Worm (Caenorhabditis elegans) whole organism, L2 larva: ENCODE results near the gene F23F12.13.

ENCODE experiments used
- R02D3.7 ChIP-seq: fragments of 150-350 bp; optimal IDR thresholded peaks from 2 replicates; lab custom pipeline; 2014; ENCODE audit warnings: missing biosample characterization, missing genetic modification characterization
- ZK546.5 ChIP-seq: sonication (generic microtip); optimal IDR thresholded peaks from 2 replicates; lab custom pipeline; 2017; ENCODE audit warnings: missing biosample characterization, missing genetic modification characterization
- alr-1 ChIP-seq: fragments of 150-350 bp; optimal IDR thresholded peaks from 2 replicates; lab custom pipeline; 2014; ENCODE audit warnings: missing biosample characterization, missing genetic modification characterization
- aly-2 ChIP-seq: fragments of 150-350 bp; optimal IDR thresholded peaks from 2 replicates; lab custom pipeline; 2014; ENCODE audit warnings: missing biosample characterization, missing genetic modification characterization
- blmp-1 ChIP-seq: sonication (generic microtip); optimal IDR thresholded peaks from 2 replicates; lab custom pipeline; 2017; ENCODE audit warnings: missing genetic modification characterization, mild to moderate bottlenecking, missing compliant biosample characterization, antibody characterized with exemption, moderate library complexity; ENCODE audit not compliant: insufficient read depth
- ceh-16 ChIP-seq: fragments of 150-350 bp; optimal IDR thresholded peaks from 2 replicates; lab custom pipeline; 2014; ENCODE audit warnings: missing biosample characterization, missing genetic modification characterization
- egl-27 ChIP-seq: sonication (generic microtip); optimal IDR thresholded peaks from 3 replicates; lab custom pipeline; 2017; ENCODE audit warnings: missing biosample characterization, missing genetic modification reagents, missing genetic modification characterization
- elt-3 ChIP-seq: sonication (generic microtip); optimal IDR thresholded peaks from 2 replicates; lab custom pipeline; 2017; ENCODE audit warnings: missing biosample characterization, missing genetic modification characterization
- fos-1 ChIP-seq: fragments of 150-350 bp; optimal IDR thresholded peaks from 2 replicates; lab custom pipeline; 2014; ENCODE audit warnings: missing biosample characterization, missing genetic modification characterization
- lin-13 ChIP-seq: fragments of 150-350 bp; optimal IDR thresholded peaks from 2 replicates; lab custom pipeline; 2014; ENCODE audit warnings: missing biosample characterization, missing genetic modification reagents, missing genetic modification characterization
- lsy-2 ChIP-seq, 2 experiments: fragments of 150-350 bp in 1 of 2; sonication (generic microtip) in 1 of 2; optimal IDR thresholded peaks; 2 replicates each; lab custom pipeline; 2014 to 2017; ENCODE audit warnings: missing biosample characterization in 2 of 2, missing genetic modification characterization in 2 of 2
- mab-5 ChIP-seq: fragments of 150-350 bp; optimal IDR thresholded peaks from 2 replicates; lab custom pipeline; 2014; ENCODE audit warnings: missing biosample characterization, missing genetic modification characterization
- mdl-1 ChIP-seq, 2 experiments: fragments of 150-350 bp in 1 of 2; sonication (generic microtip) in 1 of 2; optimal IDR thresholded peaks; 2 replicates each; lab custom pipeline; 2017; ENCODE audit warnings: missing biosample characterization in 2 of 2, missing genetic modification characterization in 2 of 2
- nhr-11 ChIP-seq: fragments of 150-350 bp; optimal IDR thresholded peaks from 2 replicates; lab custom pipeline; 2014; ENCODE audit warnings: missing biosample characterization, missing genetic modification characterization
- nhr-129 ChIP-seq: fragments of 150-350 bp; optimal IDR thresholded peaks from 2 replicates; lab custom pipeline; 2014; ENCODE audit warnings: missing biosample characterization, missing genetic modification characterization
- nhr-21 ChIP-seq: fragments of 150-350 bp; optimal IDR thresholded peaks from 2 replicates; lab custom pipeline; 2014; ENCODE audit warnings: missing biosample characterization, missing genetic modification characterization
- nhr-237 ChIP-seq: fragments of 150-350 bp; optimal IDR thresholded peaks from 2 replicates; lab custom pipeline; 2014; ENCODE audit warnings: missing biosample characterization, missing genetic modification characterization
- nhr-25 ChIP-seq: fragments of 150-350 bp; sonication (generic microtip); optimal IDR thresholded peaks from 3 replicates; lab custom pipeline; 2014; ENCODE audit warnings: missing biosample characterization, missing genetic modification characterization
- nhr-77 ChIP-seq: fragments of 150-350 bp; optimal IDR thresholded peaks from 2 replicates; lab custom pipeline; 2014; ENCODE audit warnings: missing biosample characterization, missing genetic modification characterization
- peb-1 ChIP-seq: fragments of 150-350 bp; optimal IDR thresholded peaks from 2 replicates; lab custom pipeline; 2014; ENCODE audit warnings: missing biosample characterization, missing genetic modification characterization
- skn-1 ChIP-seq: sonication (generic microtip); optimal IDR thresholded peaks from 2 replicates; lab custom pipeline; 2017; ENCODE audit warnings: missing biosample characterization, missing genetic modification characterization
- sma-9 ChIP-seq, 2 experiments: fragments of 150-350 bp in 1 of 2; sonication (generic microtip) in 1 of 2; optimal IDR thresholded peaks; 2 replicates each; lab custom pipeline; 2014 to 2016; ENCODE audit warnings: missing genetic modification characterization in 2 of 2, mild to moderate bottlenecking in 1 of 2, missing biosample characterization in 1 of 2, missing compliant biosample characterization in 1 of 2, missing genetic modification reagents in 1 of 2, moderate library complexity in 1 of 2
- snpc-4 ChIP-seq: fragments of 150-350 bp; optimal IDR thresholded peaks from 2 replicates; lab custom pipeline; 2014; ENCODE audit warnings: missing biosample characterization, missing genetic modification characterization
- unc-55 ChIP-seq: fragments of 150-350 bp; sonication (generic microtip); optimal IDR thresholded peaks from 3 replicates; lab custom pipeline; 2014; ENCODE audit warnings: missing biosample characterization, missing genetic modification reagents, missing genetic modification characterization
- zag-1 ChIP-seq: fragments of 150-350 bp; optimal IDR thresholded peaks from 2 replicates; lab custom pipeline; 2014; ENCODE audit warnings: missing biosample characterization, missing genetic modification characterization
- ztf-1 ChIP-seq: fragments of 200-800 bp; sonication (Bioruptor generic); conservative IDR thresholded peaks from 2 replicates; pipeline ENCODE4 v1.3.6; 2022; ENCODE audit warnings: missing genetic modification characterization, missing compliant biosample characterization
- ztf-11 ChIP-seq: sonication (generic microtip); optimal IDR thresholded peaks from 2 replicates; lab custom pipeline; 2017; ENCODE audit warnings: missing biosample characterization, missing genetic modification characterization

Gene F23F12.13

ce11 chrIII:6500032-6500564, 4.6 kb downstream of the F23F12.13 start, which contains the start of gene F23F12.3:
F23F12.3 (plus strand) TSS chrIII:6500514.
- no peak for TF ChIP-seq egl-27 (tag; lab: Kevin White, UChicago)
- TF ChIP-seq fos-1 (tag; lab: Kevin White, UChicago): peak; percentile 22
- TF ChIP-seq, all 48 proteins: peak for 1

DNA sequence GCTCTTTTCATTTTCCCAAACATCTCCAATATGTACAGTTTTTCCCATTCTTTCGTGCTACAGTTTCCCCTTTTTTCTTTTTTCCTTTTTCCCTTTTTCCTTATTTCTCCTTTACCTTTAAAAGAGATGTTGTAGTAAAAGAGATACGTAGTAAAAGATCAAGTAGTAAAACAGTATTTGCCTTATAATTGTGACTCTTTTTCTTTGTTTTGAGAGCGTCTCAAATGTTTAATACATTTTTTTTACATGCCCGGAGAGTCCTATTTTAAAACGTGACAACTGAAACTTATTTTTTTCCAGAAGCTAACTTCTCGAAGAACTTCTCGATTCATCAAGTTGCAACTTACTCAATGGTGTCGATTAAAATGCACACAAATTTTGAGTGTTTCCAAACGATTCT, 12.4 kb downstream of the F23F12.13 start, which contains the start of gene F23F12.12:
TSS of gene F23F12.12 (plus strand) at position 301 of the 400 bp plus-strand sequence.
- no peak for TF ChIP-seq aly-2 (tag; lab: Kevin White, UChicago)
- no peak for TF ChIP-seq nhr-21 (tag; lab: Kevin White, UChicago)
- TF ChIP-seq nhr-237: no peak
- TF ChIP-seq zag-1 (tag; lab: Kevin White, UChicago): no peak
- no peak for TF ChIP-seq skn-1 (tag; lab: Kevin White, UChicago)
- no peak for TF ChIP-seq mab-5 (tag; lab: Kevin White, UChicago)
- TF ChIP-seq, all 48 proteins: peak for 0

ce11 chrIII:6508327-6508726, 12.9 kb downstream of the F23F12.13 start:
- no peak for TF ChIP-seq elt-3 (tag; lab: Kevin White, UChicago)
- peak; percentile 11 for TF ChIP-seq sma-9 (GFP tag; optimal IDR thresholded peaks at IDR 0.05; lab: Kevin White, UChicago)
- no peak for TF ChIP-seq sma-9 (tag; optimal IDR thresholded peaks at IDR 0.05; lab: Kevin White, UChicago)
- TF ChIP-seq, all 48 proteins: peak for 1

DNA sequence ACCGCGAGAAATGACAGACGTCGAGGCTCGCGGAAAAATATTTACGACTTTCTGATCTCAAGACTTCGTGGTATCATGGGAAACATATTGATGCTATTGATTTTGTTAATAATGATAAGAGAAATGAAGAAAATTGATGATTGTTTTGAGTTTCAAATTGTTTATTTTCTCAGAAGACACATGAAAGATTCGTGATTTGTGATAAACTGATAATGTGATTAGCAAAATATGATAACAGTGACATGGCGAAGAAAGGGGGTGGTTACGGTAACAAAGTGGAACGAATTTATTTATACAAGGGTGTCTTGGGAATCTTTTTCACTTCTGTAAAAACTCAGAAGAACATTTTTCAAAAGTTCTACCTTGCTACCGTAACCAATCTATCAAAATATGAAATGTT, 13.8 kb downstream of the F23F12.13 start:
- peak; percentile 25 for TF ChIP-seq nhr-25 (tag; lab: Kevin White, UChicago)
- TF ChIP-seq lsy-2 (tag; optimal IDR thresholded peaks at IDR 0.05; lab: Kevin White, UChicago): peak in 1 of 2 experiments; percentile 48
- peak; percentile 56 for TF ChIP-seq sma-9 (GFP tag; optimal IDR thresholded peaks at IDR 0.05; lab: Kevin White, UChicago)
- TF ChIP-seq sma-9 (tag; optimal IDR thresholded peaks at IDR 0.05; lab: Kevin White, UChicago): no peak
- no peak for TF ChIP-seq alr-1 (tag; lab: Kevin White, UChicago)
- no peak for TF ChIP-seq elt-3 (tag; lab: Kevin White, UChicago)
- TF ChIP-seq mdl-1 (tag; optimal IDR thresholded peaks at IDR 0.05; lab: Kevin White, UChicago): no peak
- peak; percentile 31 for TF ChIP-seq nhr-21 (tag; lab: Kevin White, UChicago)

DNA sequence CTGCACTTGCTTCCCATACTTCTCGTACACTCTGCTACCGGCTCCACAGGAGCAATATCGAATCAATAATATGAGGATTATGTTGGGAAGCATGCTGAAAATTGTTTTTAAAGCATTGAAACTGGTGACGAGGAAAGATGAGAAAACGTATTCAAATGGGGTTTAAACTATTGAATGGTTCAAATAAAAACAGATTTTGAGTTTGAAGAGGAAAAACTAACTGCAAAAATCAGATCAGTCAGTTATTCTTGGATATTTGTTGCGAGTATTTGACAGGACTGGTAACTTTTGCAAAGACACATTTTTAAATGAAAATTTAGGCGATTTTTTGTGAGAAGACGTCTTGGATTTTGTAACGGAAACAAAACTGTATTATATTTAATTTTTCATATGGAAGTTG, 19.2 kb downstream of the F23F12.13 start, which contains the start of gene acr-5:
TSS of gene acr-5 (minus strand) at position 101 of the 400 bp plus-strand sequence.
- TF ChIP-seq lin-13 (GFP tag; lab: Kevin White, UChicago) (no peak), elt-3 (tag; lab: Kevin White, UChicago) (no peak), ztf-11 (tag; lab: Kevin White, UChicago) (no peak), lsy-2 (tag; optimal IDR thresholded peaks at IDR 0.05; lab: Kevin White, UChicago) (no peak), nhr-129 (tag; lab: Kevin White, UChicago) (no peak), peb-1 (tag; lab: Kevin White, UChicago) (no peak), fos-1 (tag; lab: Kevin White, UChicago) (no peak), nhr-77 (no peak), nhr-11 (no peak), ceh-16 (tag; lab: Kevin White, UChicago) (no peak), snpc-4 (no peak), skn-1 (tag; lab: Kevin White, UChicago) (no peak), egl-27 (tag; lab: Kevin White, UChicago) (no peak)

- TF ChIP-seq unc-55 (GFP tag; lab: Kevin White, UChicago) (no peak), R02D3.7 (tag; lab: Kevin White, UChicago) (no peak), aly-2 (tag; lab: Kevin White, UChicago) (no peak), ztf-1 (GFP tag; lab: Robert Waterston, UW) (no peak), fos-1 (tag; lab: Kevin White, UChicago) (no peak), nhr-237 (no peak), blmp-1 (tag; lab: Kevin White, UChicago) (no peak)
These were observed 24.5 kb downstream of the F23F12.13 start, which contains the start of gene C09E7.10 for ce11 chrIII:6519949-6520348. C09E7.10 (minus strand) TSS chrIII:6520049.

DNA sequence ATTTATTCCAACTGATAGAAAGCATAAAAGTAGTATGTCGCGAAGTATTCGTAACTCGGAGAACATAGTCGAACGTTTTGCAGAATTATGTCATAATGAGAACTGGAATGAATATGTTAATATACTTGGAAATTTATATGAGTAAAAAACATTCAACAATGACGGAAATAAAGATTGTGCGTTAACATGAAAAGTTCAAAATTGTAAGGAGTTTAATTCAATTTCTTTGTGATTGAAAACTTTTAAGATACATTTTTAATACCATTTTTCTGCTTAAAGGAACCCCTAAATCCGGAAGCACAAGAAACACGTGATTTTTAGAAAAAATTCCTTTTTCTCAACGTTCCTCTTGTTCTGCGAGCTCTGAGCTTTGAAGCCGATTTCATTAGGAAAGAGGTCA, 30.1 kb downstream of the F23F12.13 start, which contains the start of gene oig-1:
TSS of gene oig-1 (minus strand) at position 101 of the 400 bp plus-strand sequence.
- TF ChIP-seq alr-1 (tag; lab: Kevin White, UChicago) (no peak), elt-3 (tag; lab: Kevin White, UChicago) (no peak), ZK546.5 (tag; lab: Kevin White, UChicago) (no peak)
